Worm (Caenorhabditis elegans) whole organism, mixed stage, embryonic: Measurements from ENCODE around the gene sams-5.

Experiments used
- hlh-1 ChIP-seq: fragments of 150-350 bp; optimal IDR thresholded peaks from 2 replicates; lab custom pipeline; 2014; ENCODE audit warnings: missing biosample characterization, missing genetic modification reagents, missing genetic modification characterization
- lin-13 ChIP-seq: fragments of 150-350 bp; optimal IDR thresholded peaks from 2 replicates; lab custom pipeline; 2014; ENCODE audit warnings: missing biosample characterization, missing genetic modification characterization
- mep-1 ChIP-seq: fragments of 150-350 bp; optimal IDR thresholded peaks from 2 replicates; lab custom pipeline; 2017; ENCODE audit warnings: missing biosample characterization, missing genetic modification reagents, missing genetic modification characterization, inconsistent platforms
- nhr-237 ChIP-seq: fragments of 150-350 bp; optimal IDR thresholded peaks from 2 replicates; lab custom pipeline; 2014; ENCODE audit warnings: missing biosample characterization, missing genetic modification characterization

- TF ChIP-seq mep-1 (tag; lab: Kevin White, UChicago) (no peak), hlh-1 (tag; lab: Kevin White, UChicago) (no peak), nhr-237 (tag; lab: Kevin White, UChicago) (no peak), lin-13 (tag; lab: Kevin White, UChicago) (no peak)
Observed at ce11 chrIV:6290741-6291140, 11.4 kb upstream of the sams-5 start, which contains the start of gene srv-24.
